Fruit fly (Drosophila melanogaster) whole organism, prepupa: ENCODE results near the gene GILT3.

Experiments used
- Blimp-1 ChIP-seq: fragments of 200-800 bp; sonication (Bioruptor generic); optimal IDR thresholded peaks from 3 replicates; lab custom pipeline; 2017; ENCODE audit warnings: missing biosample characterization, missing genetic modification characterization, mild to moderate bottlenecking, moderate library complexity, missing genetic modification reagents
- CG10669 ChIP-seq: fragments of 200-800 bp; sonication (Bioruptor generic); optimal IDR thresholded peaks from 3 replicates; lab custom pipeline; 2018; ENCODE audit warnings: missing biosample characterization, mild to moderate bottlenecking, missing genetic modification characterization, moderate library complexity
- CG11902 ChIP-seq: fragments of 200-800 bp; sonication (Bioruptor generic); optimal IDR thresholded peaks from 3 replicates; lab custom pipeline; 2016; ENCODE audit warnings: missing biosample characterization, missing genetic modification characterization
- CG3032 ChIP-seq: fragments of 200-800 bp; optimal IDR thresholded peaks from 2 replicates; lab custom pipeline; 2019; ENCODE audit warnings: missing biosample characterization, mild to moderate bottlenecking, missing genetic modification characterization, moderate library complexity
- CG31627 ChIP-seq: fragments of 200-800 bp; sonication (Bioruptor generic); optimal IDR thresholded peaks from 3 replicates; lab custom pipeline; 2016; ENCODE audit warnings: missing biosample characterization, missing genetic modification characterization
- CG32006 ChIP-seq: fragments of 200-800 bp; sonication (Bioruptor generic); optimal IDR thresholded peaks from 3 replicates; lab custom pipeline; 2017; ENCODE audit warnings: missing biosample characterization, mild to moderate bottlenecking, missing genetic modification characterization
- CG34406 ChIP-seq: fragments of 200-800 bp; sonication (Bioruptor generic); optimal IDR thresholded peaks from 3 replicates; lab custom pipeline; 2016; ENCODE audit warnings: missing biosample characterization, missing genetic modification characterization
- CG3919 ChIP-seq: fragments of 200-800 bp; sonication (Bioruptor generic); optimal IDR thresholded peaks from 3 replicates; lab custom pipeline; 2016; ENCODE audit warnings: missing biosample characterization, missing genetic modification characterization
- CG4318 ChIP-seq: fragments of 200-800 bp; sonication (Bioruptor generic); optimal IDR thresholded peaks from 3 replicates; lab custom pipeline; 2017; ENCODE audit warnings: missing biosample characterization, mild to moderate bottlenecking, missing genetic modification characterization
- CG6163 ChIP-seq: fragments of 200-800 bp; sonication (Bioruptor generic); IDR thresholded peaks from 3 replicates; pipeline ENCODE4 v1.3.6; 2022; ENCODE audit warnings: missing biosample characterization, missing genetic modification characterization
- CG6276 ChIP-seq: fragments of 200-800 bp; sonication (Bioruptor generic); optimal IDR thresholded peaks from 2 replicates; lab custom pipeline; 2017; ENCODE audit warnings: missing biosample characterization, mild to moderate bottlenecking, missing genetic modification characterization
- CG6792 ChIP-seq: fragments of 200-800 bp; sonication (Bioruptor generic); optimal IDR thresholded peaks from 3 replicates; lab custom pipeline; 2016; ENCODE audit warnings: missing biosample characterization, missing genetic modification characterization
- CG6854 ChIP-seq: fragments of 200-800 bp; sonication (Bioruptor generic); optimal IDR thresholded peaks from 2 replicates; lab custom pipeline; 2017; ENCODE audit warnings: missing biosample characterization, mild to moderate bottlenecking, missing genetic modification characterization
- CG7368 ChIP-seq: fragments of 200-800 bp; sonication (Bioruptor generic); optimal IDR thresholded peaks from 3 replicates; lab custom pipeline; 2016; ENCODE audit warnings: missing biosample characterization, missing genetic modification characterization
- CG8119 ChIP-seq: fragments of 200-800 bp; sonication (Bioruptor generic); IDR thresholded peaks from 3 replicates; pipeline ENCODE4 v1.3.6; 2022; ENCODE audit warnings: missing biosample characterization, missing genetic modification characterization
- Eip75B ChIP-seq: fragments of 200-800 bp; sonication (Bioruptor generic); optimal IDR thresholded peaks from 3 replicates; lab custom pipeline; 2016; ENCODE audit warnings: missing biosample characterization, missing genetic modification characterization
- Eip78C ChIP-seq: fragments of 200-800 bp; sonication (Bioruptor generic); peaks from one replicate; lab custom pipeline; 2016; ENCODE audit warnings: missing biosample characterization, missing genetic modification characterization
- Ets21C ChIP-seq: fragments of 200-800 bp; sonication (Bioruptor generic); optimal IDR thresholded peaks from 3 replicates; lab custom pipeline; 2016; ENCODE audit warnings: missing biosample characterization, missing genetic modification characterization
- Gug ChIP-seq: fragments of 200-800 bp; sonication (Bioruptor generic); IDR thresholded peaks from 2 replicates; pipeline ENCODE4 v1.3.6; 2022; ENCODE audit warnings: missing biosample characterization, missing genetic modification characterization
- Hr39 ChIP-seq: fragments of 200-800 bp; sonication (Bioruptor generic); optimal IDR thresholded peaks from 2 replicates; lab custom pipeline; 2016; ENCODE audit warnings: missing biosample characterization, missing genetic modification characterization
- Met ChIP-seq: fragments of 200-800 bp; sonication (Bioruptor generic); optimal IDR thresholded peaks from 3 replicates; lab custom pipeline; 2016; ENCODE audit warnings: missing biosample characterization, missing genetic modification characterization
- OdsH ChIP-seq: fragments of 200-800 bp; sonication (Bioruptor generic); optimal IDR thresholded peaks from 3 replicates; lab custom pipeline; 2016; ENCODE audit warnings: missing biosample characterization, missing genetic modification characterization
- Sox102F ChIP-seq: fragments of 200-800 bp; sonication (Bioruptor generic); optimal IDR thresholded peaks from 2 replicates; lab custom pipeline; 2016; ENCODE audit warnings: missing biosample characterization, mild to moderate bottlenecking, missing genetic modification characterization
- Sox14 ChIP-seq: fragments of 200-800 bp; sonication (Bioruptor generic); optimal IDR thresholded peaks from 3 replicates; lab custom pipeline; 2016; ENCODE audit warnings: missing biosample characterization, missing genetic modification characterization
- Sox15 ChIP-seq: fragments of 200-800 bp; sonication (Bioruptor generic); optimal IDR thresholded peaks from 3 replicates; lab custom pipeline; 2016; ENCODE audit warnings: missing biosample characterization, missing genetic modification characterization
- acj6 ChIP-seq: fragments of 200-800 bp; sonication (Bioruptor generic); optimal IDR thresholded peaks from 3 replicates; lab custom pipeline; 2016; ENCODE audit warnings: missing biosample characterization, missing genetic modification characterization
- cyc ChIP-seq: fragments of 200-800 bp; sonication (Bioruptor generic); optimal IDR thresholded peaks from 3 replicates; lab custom pipeline; 2016; ENCODE audit warnings: missing biosample characterization, missing genetic modification characterization
- dac ChIP-seq: fragments of 200-800 bp; sonication (Bioruptor generic); optimal IDR thresholded peaks from 2 replicates; lab custom pipeline; 2017; ENCODE audit warnings: missing biosample characterization, mild to moderate bottlenecking, missing genetic modification characterization
- eg ChIP-seq: fragments of 200-800 bp; sonication (Bioruptor generic); IDR thresholded peaks from 3 replicates; pipeline ENCODE4 v1.3.6; 2022; ENCODE audit warnings: missing biosample characterization, missing genetic modification characterization
- esn ChIP-seq: fragments of 200-800 bp; sonication (Bioruptor generic); optimal IDR thresholded peaks from 2 replicates; lab custom pipeline; 2016; ENCODE audit warnings: missing biosample characterization, mild to moderate bottlenecking, missing genetic modification characterization, moderate library complexity
- fd59A ChIP-seq: fragments of 200-800 bp; sonication (Bioruptor generic); optimal IDR thresholded peaks from 2 replicates; lab custom pipeline; 2017; ENCODE audit warnings: missing biosample characterization, mild to moderate bottlenecking, missing genetic modification characterization, missing genetic modification reagents
- fd85E ChIP-seq: fragments of 200-800 bp; sonication (Bioruptor generic); optimal IDR thresholded peaks from 3 replicates; lab custom pipeline; 2016; ENCODE audit warnings: missing biosample characterization, missing genetic modification characterization
- fkh ChIP-seq: fragments of 200-800 bp; sonication (Bioruptor generic); optimal IDR thresholded peaks from 3 replicates; lab custom pipeline; 2017; ENCODE audit warnings: missing biosample characterization, mild to moderate bottlenecking, missing genetic modification characterization, moderate library complexity
- net ChIP-seq: fragments of 200-800 bp; sonication (Bioruptor generic); optimal IDR thresholded peaks from 3 replicates; lab custom pipeline; 2016; ENCODE audit warnings: missing biosample characterization, missing genetic modification characterization
- salr ChIP-seq, 2 experiments: fragments of 200-800 bp; sonication (Bioruptor generic); optimal IDR thresholded peaks; 3 replicates each; lab custom pipeline; 2016 to 2018; ENCODE audit warnings: missing biosample characterization in 2 of 2, missing genetic modification characterization in 2 of 2, mild to moderate bottlenecking in 1 of 2
- spab ChIP-seq: fragments of 200-800 bp; sonication (Bioruptor generic); optimal IDR thresholded peaks from 2 replicates; lab custom pipeline; 2017; ENCODE audit warnings: missing biosample characterization, mild to moderate bottlenecking, missing genetic modification characterization, missing genetic modification reagents
- svp ChIP-seq: fragments of 200-800 bp; sonication (Bioruptor generic); peaks from one replicate; lab custom pipeline; 2016; ENCODE audit warnings: missing biosample characterization, missing genetic modification characterization

Gene GILT3

DNA sequence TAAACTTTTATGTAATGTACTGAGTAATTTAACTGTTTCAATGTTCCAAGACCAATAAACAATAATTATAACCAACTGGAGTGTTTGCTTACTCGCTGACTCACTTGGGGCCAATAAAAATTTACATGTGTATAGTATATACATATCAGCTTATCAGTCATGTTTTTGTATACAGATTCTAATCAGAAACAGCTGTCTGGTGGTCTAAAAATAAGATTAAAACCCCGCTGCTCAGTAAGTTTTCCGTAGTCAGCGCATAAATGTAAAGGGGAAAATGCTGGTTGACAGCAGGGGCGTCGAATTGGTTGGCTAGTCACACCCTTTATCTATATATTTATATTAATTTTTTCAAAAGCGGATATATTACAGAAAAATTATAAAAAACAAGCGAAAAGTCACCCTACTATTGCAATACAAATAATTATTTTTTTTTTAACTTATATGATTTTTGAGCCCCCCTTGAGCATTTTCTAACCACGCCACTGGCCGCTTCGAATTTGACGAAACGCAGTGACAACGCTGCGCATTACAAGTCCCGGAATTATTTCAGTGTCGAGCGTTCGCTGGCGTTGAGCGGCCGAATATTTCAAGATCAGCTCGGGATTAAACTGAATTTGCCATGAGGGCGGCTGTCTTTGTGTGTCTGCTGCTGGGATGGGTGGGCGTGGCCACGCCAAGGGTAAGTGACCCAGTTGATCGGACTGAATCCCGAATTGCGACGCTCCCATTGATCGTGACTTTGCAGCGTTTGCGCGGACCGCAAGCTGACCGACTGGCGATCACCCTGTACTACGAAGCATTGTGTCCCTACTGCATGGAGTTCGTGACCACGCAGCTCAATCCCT is 1.4 kb downstream of the GILT3 start, which contains the start of gene GILT2 (continued):
- TF ChIP-seq CG32006 (GFP tag; lab: Kevin White, UChicago) (peak; percentile 74), Sox15 (GFP tag; lab: Kevin White, UChicago) (peak; percentile 67), Hr39 (GFP tag; lab: Kevin White, UChicago) (peak; percentile 80), CG34406 (peak; percentile 83), CG3919 (GFP tag; lab: Kevin White, UChicago) (peak; percentile 82), eg (GFP tag; lab: Robert Waterston, UW) (peak; percentile 72; the same call in 2 of the 3 replicates), Blimp-1 (GFP tag; lab: Kevin White, UChicago) (peak; percentile 68), spab (GFP tag; lab: Kevin White, UChicago) (no peak), Gug (peak; percentile 29; the same call in 1 of the 2 replicates), fkh (GFP tag; lab: Kevin White, UChicago) (peak; percentile 71)

DNA sequence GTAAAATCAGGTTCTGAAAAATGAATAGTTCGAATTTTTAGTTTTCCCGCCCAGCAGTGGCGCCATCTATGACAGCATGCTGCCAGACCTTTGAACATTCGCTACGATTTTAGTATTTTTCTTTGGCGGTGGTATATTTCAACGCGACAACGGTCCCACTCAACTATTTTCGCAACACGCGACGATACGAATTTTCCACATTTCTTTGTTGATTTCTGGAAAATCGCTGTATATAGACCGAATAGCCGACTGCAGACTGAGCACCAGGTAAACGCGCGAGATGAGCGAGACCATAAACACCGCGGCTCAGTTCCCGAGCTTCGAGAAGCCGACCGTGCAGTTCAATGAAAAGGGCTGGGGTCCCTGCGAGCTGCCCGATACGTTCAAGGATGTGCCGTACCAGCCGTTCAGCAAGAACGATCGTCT is 2.8 kb downstream of the GILT3 start, which contains the start of gene eIF3d1:
eIF3d1 (plus strand) TSS at position 129 of the 426 bp plus-strand sequence.
- no peak for TF ChIP-seq CG3919 (GFP tag; lab: Kevin White, UChicago)
- no peak for TF ChIP-seq CG7368 (GFP tag; lab: Kevin White, UChicago)
- peak; percentile 29 for TF ChIP-seq CG31627
- TF ChIP-seq CG6276: no peak
- TF ChIP-seq CG3032 (tag; lab: Kevin White, UChicago): no peak
- TF ChIP-seq esn (GFP tag; lab: Kevin White, UChicago): peak; percentile 11
- TF ChIP-seq Hr39 (GFP tag; lab: Kevin White, UChicago): no peak
- TF ChIP-seq Eip78C (GFP tag; lab: Kevin White, UChicago): peak; percentile 46
- peak; percentile 33 for TF ChIP-seq cyc (GFP tag; lab: Kevin White, UChicago)
- TF ChIP-seq salr (GFP tag; optimal IDR thresholded peaks at IDR 0.05; lab: Kevin White, UChicago): no peak
- TF ChIP-seq acj6: no peak
- TF ChIP-seq CG32006 (GFP tag; lab: Kevin White, UChicago): no peak
- TF ChIP-seq Blimp-1 (GFP tag; lab: Kevin White, UChicago): no peak
- TF ChIP-seq net (GFP tag; lab: Kevin White, UChicago): no peak
- TF ChIP-seq CG10669: no peak
- TF ChIP-seq Sox14 (GFP tag; lab: Kevin White, UChicago): peak; percentile 83
- peak; percentile 60 for TF ChIP-seq svp (GFP tag; lab: Kevin White, UChicago)
- TF ChIP-seq CG8119 (GFP tag; lab: Robert Waterston, UW): no peak
- TF ChIP-seq Ets21C (GFP tag; lab: Kevin White, UChicago): no peak
- no peak for TF ChIP-seq fd85E (GFP tag; lab: Kevin White, UChicago)
- no peak for TF ChIP-seq CG6792 (GFP tag; lab: Kevin White, UChicago)
- TF ChIP-seq, all 60 proteins: peak for 6

DNA sequence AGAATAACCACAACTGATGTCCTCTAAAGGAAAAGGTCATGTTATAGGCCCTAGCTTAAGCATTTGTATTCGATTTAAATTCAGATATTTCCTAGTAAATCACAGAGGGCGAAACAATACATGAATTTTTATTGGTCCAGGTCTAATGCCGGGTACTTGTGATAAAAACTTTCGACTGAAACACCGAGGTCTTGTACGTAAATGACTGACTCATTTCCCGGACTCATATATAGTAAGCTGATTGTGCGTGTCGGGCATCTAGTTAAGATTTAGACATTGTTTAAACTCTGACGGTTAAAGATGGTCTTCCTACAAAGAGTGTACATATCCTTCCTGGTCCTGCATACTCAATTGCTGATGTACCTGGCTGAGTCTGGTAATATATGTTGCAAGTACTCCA is 5.0 kb downstream of the GILT3 start, which contains the start of gene CG16710:
CG16710 (plus strand) TSS at position 301 of the 400 bp plus-strand sequence.
- TF ChIP-seq dac: no peak
- no peak for TF ChIP-seq cyc (GFP tag; lab: Kevin White, UChicago)
- no peak for TF ChIP-seq CG6163 (GFP tag; lab: Robert Waterston, UW)
- TF ChIP-seq acj6: no peak
- TF ChIP-seq CG10669: no peak
- no peak for TF ChIP-seq fd59A (GFP tag; lab: Kevin White, UChicago)
- no peak for TF ChIP-seq Eip78C (GFP tag; lab: Kevin White, UChicago)
- no peak for TF ChIP-seq CG6792 (GFP tag; lab: Kevin White, UChicago)
- no peak for TF ChIP-seq Met (GFP tag; lab: Kevin White, UChicago)
- no peak for TF ChIP-seq CG11902 (GFP tag; lab: Kevin White, UChicago)
- TF ChIP-seq eg (GFP tag; lab: Robert Waterston, UW): no peak
- TF ChIP-seq OdsH (GFP tag; lab: Kevin White, UChicago): no peak
- no peak for TF ChIP-seq net (GFP tag; lab: Kevin White, UChicago)
- TF ChIP-seq Eip75B (GFP tag; lab: Kevin White, UChicago): no peak
- no peak for TF ChIP-seq CG4318 (GFP tag; lab: Kevin White, UChicago)
- no peak for TF ChIP-seq CG8119 (GFP tag; lab: Robert Waterston, UW)
- TF ChIP-seq CG6854: no peak
- no peak for TF ChIP-seq Sox102F (GFP tag; lab: Kevin White, UChicago)
